Fruit fly (Drosophila melanogaster) whole organism, prepupa: Measurements from ENCODE around the gene cana.
A peak's percentile ranks its signal among the peaks of the same experiment; 100 is the strongest.

ENCODE experiments used
- Blimp-1 ChIP-seq: fragments of 200-800 bp; sonication (Bioruptor generic); optimal IDR thresholded peaks from 3 replicates; lab custom pipeline; 2017; ENCODE audit warnings: missing biosample characterization, missing genetic modification characterization, mild to moderate bottlenecking, moderate library complexity, missing genetic modification reagents
- CG10669 ChIP-seq: fragments of 200-800 bp; sonication (Bioruptor generic); optimal IDR thresholded peaks from 3 replicates; lab custom pipeline; 2018; ENCODE audit warnings: missing biosample characterization, mild to moderate bottlenecking, missing genetic modification characterization, moderate library complexity
- CG11294 ChIP-seq: fragments of 200-800 bp; sonication (Bioruptor generic); IDR thresholded peaks from 2 replicates; pipeline ENCODE4 v1.3.6; 2022; ENCODE audit warnings: missing biosample characterization, missing genetic modification characterization
- CG11762 ChIP-seq: fragments of 200-800 bp; sonication (Bioruptor generic); optimal IDR thresholded peaks from 3 replicates; lab custom pipeline; 2016; ENCODE audit warnings: missing biosample characterization, missing genetic modification characterization; ENCODE audit not compliant: insufficient read depth
- CG11902 ChIP-seq: fragments of 200-800 bp; sonication (Bioruptor generic); optimal IDR thresholded peaks from 3 replicates; lab custom pipeline; 2016; ENCODE audit warnings: missing biosample characterization, missing genetic modification characterization
- CG15336 ChIP-seq: fragments of 200-800 bp; sonication (Bioruptor generic); IDR thresholded peaks from 2 replicates; pipeline ENCODE4 v1.3.6; 2022; ENCODE audit warnings: missing biosample characterization, missing genetic modification characterization
- CG16779 ChIP-seq: fragments of 200-800 bp; sonication (Bioruptor generic); optimal IDR thresholded peaks from 3 replicates; lab custom pipeline; 2017; ENCODE audit warnings: missing biosample characterization, mild to moderate bottlenecking, missing genetic modification characterization
- CG31627 ChIP-seq: fragments of 200-800 bp; sonication (Bioruptor generic); optimal IDR thresholded peaks from 3 replicates; lab custom pipeline; 2016; ENCODE audit warnings: missing biosample characterization, missing genetic modification characterization
- CG34406 ChIP-seq: fragments of 200-800 bp; sonication (Bioruptor generic); optimal IDR thresholded peaks from 3 replicates; lab custom pipeline; 2016; ENCODE audit warnings: missing biosample characterization, missing genetic modification characterization
- CG3919 ChIP-seq: fragments of 200-800 bp; sonication (Bioruptor generic); optimal IDR thresholded peaks from 3 replicates; lab custom pipeline; 2016; ENCODE audit warnings: missing biosample characterization, missing genetic modification characterization
- CG4318 ChIP-seq: fragments of 200-800 bp; sonication (Bioruptor generic); optimal IDR thresholded peaks from 3 replicates; lab custom pipeline; 2017; ENCODE audit warnings: missing biosample characterization, mild to moderate bottlenecking, missing genetic modification characterization
- CG6163 ChIP-seq: fragments of 200-800 bp; sonication (Bioruptor generic); IDR thresholded peaks from 3 replicates; pipeline ENCODE4 v1.3.6; 2022; ENCODE audit warnings: missing biosample characterization, missing genetic modification characterization
- CG6276 ChIP-seq: fragments of 200-800 bp; sonication (Bioruptor generic); optimal IDR thresholded peaks from 2 replicates; lab custom pipeline; 2017; ENCODE audit warnings: missing biosample characterization, mild to moderate bottlenecking, missing genetic modification characterization
- CG6792 ChIP-seq: fragments of 200-800 bp; sonication (Bioruptor generic); optimal IDR thresholded peaks from 3 replicates; lab custom pipeline; 2016; ENCODE audit warnings: missing biosample characterization, missing genetic modification characterization
- CG7368 ChIP-seq: fragments of 200-800 bp; sonication (Bioruptor generic); optimal IDR thresholded peaks from 3 replicates; lab custom pipeline; 2016; ENCODE audit warnings: missing biosample characterization, missing genetic modification characterization
- CG8319 ChIP-seq: fragments of 200-800 bp; sonication (Bioruptor generic); optimal IDR thresholded peaks from 3 replicates; lab custom pipeline; 2016; ENCODE audit warnings: missing biosample characterization, missing genetic modification characterization
- CG8632 ChIP-seq: fragments of 200-800 bp; sonication (Bioruptor generic); optimal IDR thresholded peaks from 3 replicates; lab custom pipeline; 2016; ENCODE audit warnings: missing biosample characterization, missing genetic modification characterization
- CG9139 ChIP-seq: fragments of 200-800 bp; sonication (Bioruptor generic); optimal IDR thresholded peaks from 3 replicates; lab custom pipeline; 2017; ENCODE audit warnings: missing biosample characterization, mild to moderate bottlenecking, missing genetic modification characterization
- Eip75B ChIP-seq: fragments of 200-800 bp; sonication (Bioruptor generic); optimal IDR thresholded peaks from 3 replicates; lab custom pipeline; 2016; ENCODE audit warnings: missing biosample characterization, missing genetic modification characterization
- Eip78C ChIP-seq: fragments of 200-800 bp; sonication (Bioruptor generic); peaks from one replicate; lab custom pipeline; 2016; ENCODE audit warnings: missing biosample characterization, missing genetic modification characterization
- Eip93F ChIP-seq: fragments of 200-800 bp; sonication (Bioruptor generic); optimal IDR thresholded peaks from 2 replicates; lab custom pipeline; 2016; ENCODE audit warnings: missing biosample characterization, mild to moderate bottlenecking, missing genetic modification characterization
- Ets96B ChIP-seq: fragments of 200-800 bp; optimal IDR thresholded peaks from 2 replicates; lab custom pipeline; 2019; ENCODE audit warnings: missing biosample characterization, mild to moderate bottlenecking, missing genetic modification characterization, moderate library complexity
- Hr38 ChIP-seq: sonication (Bioruptor generic); optimal IDR thresholded peaks from 2 replicates; lab custom pipeline; 2016; ENCODE audit warnings: missing biosample characterization, missing genetic modification characterization
- Hr39 ChIP-seq: fragments of 200-800 bp; sonication (Bioruptor generic); optimal IDR thresholded peaks from 2 replicates; lab custom pipeline; 2016; ENCODE audit warnings: missing biosample characterization, missing genetic modification characterization
- Hr4 ChIP-seq: fragments of 200-800 bp; sonication (Bioruptor generic); optimal IDR thresholded peaks from 3 replicates; lab custom pipeline; 2016; ENCODE audit warnings: missing biosample characterization, missing genetic modification characterization
- Lpt ChIP-seq: fragments of 200-800 bp; sonication (Bioruptor generic); optimal IDR thresholded peaks from 3 replicates; lab custom pipeline; 2016; ENCODE audit warnings: missing biosample characterization, missing genetic modification characterization
- Met ChIP-seq: fragments of 200-800 bp; sonication (Bioruptor generic); optimal IDR thresholded peaks from 3 replicates; lab custom pipeline; 2016; ENCODE audit warnings: missing biosample characterization, missing genetic modification characterization
- OdsH ChIP-seq: fragments of 200-800 bp; sonication (Bioruptor generic); optimal IDR thresholded peaks from 3 replicates; lab custom pipeline; 2016; ENCODE audit warnings: missing biosample characterization, missing genetic modification characterization
- Smox ChIP-seq: fragments of 200-800 bp; sonication (Bioruptor generic); optimal IDR thresholded peaks from 3 replicates; lab custom pipeline; 2016; ENCODE audit warnings: missing biosample characterization, missing genetic modification characterization
- Sox102F ChIP-seq: fragments of 200-800 bp; sonication (Bioruptor generic); optimal IDR thresholded peaks from 2 replicates; lab custom pipeline; 2016; ENCODE audit warnings: missing biosample characterization, mild to moderate bottlenecking, missing genetic modification characterization
- Sox14 ChIP-seq: fragments of 200-800 bp; sonication (Bioruptor generic); optimal IDR thresholded peaks from 3 replicates; lab custom pipeline; 2016; ENCODE audit warnings: missing biosample characterization, missing genetic modification characterization
- Sox15 ChIP-seq: fragments of 200-800 bp; sonication (Bioruptor generic); optimal IDR thresholded peaks from 3 replicates; lab custom pipeline; 2016; ENCODE audit warnings: missing biosample characterization, missing genetic modification characterization
- achi ChIP-seq: fragments of 200-800 bp; sonication (Bioruptor generic); optimal IDR thresholded peaks from 3 replicates; lab custom pipeline; 2016; ENCODE audit warnings: missing biosample characterization, missing genetic modification characterization
- acj6 ChIP-seq: fragments of 200-800 bp; sonication (Bioruptor generic); optimal IDR thresholded peaks from 3 replicates; lab custom pipeline; 2016; ENCODE audit warnings: missing biosample characterization, missing genetic modification characterization
- dac ChIP-seq: fragments of 200-800 bp; sonication (Bioruptor generic); optimal IDR thresholded peaks from 2 replicates; lab custom pipeline; 2017; ENCODE audit warnings: missing biosample characterization, mild to moderate bottlenecking, missing genetic modification characterization
- esn ChIP-seq: fragments of 200-800 bp; sonication (Bioruptor generic); optimal IDR thresholded peaks from 2 replicates; lab custom pipeline; 2016; ENCODE audit warnings: missing biosample characterization, mild to moderate bottlenecking, missing genetic modification characterization, moderate library complexity
- fd59A ChIP-seq: fragments of 200-800 bp; sonication (Bioruptor generic); optimal IDR thresholded peaks from 2 replicates; lab custom pipeline; 2017; ENCODE audit warnings: missing biosample characterization, mild to moderate bottlenecking, missing genetic modification characterization, missing genetic modification reagents
- fd85E ChIP-seq: fragments of 200-800 bp; sonication (Bioruptor generic); optimal IDR thresholded peaks from 3 replicates; lab custom pipeline; 2016; ENCODE audit warnings: missing biosample characterization, missing genetic modification characterization
- fkh ChIP-seq: fragments of 200-800 bp; sonication (Bioruptor generic); optimal IDR thresholded peaks from 3 replicates; lab custom pipeline; 2017; ENCODE audit warnings: missing biosample characterization, mild to moderate bottlenecking, missing genetic modification characterization, moderate library complexity
- lz ChIP-seq: fragments of 200-800 bp; sonication (Bioruptor generic); optimal IDR thresholded peaks from 3 replicates; lab custom pipeline; 2016; ENCODE audit warnings: missing biosample characterization, missing genetic modification characterization
- net ChIP-seq: fragments of 200-800 bp; sonication (Bioruptor generic); optimal IDR thresholded peaks from 3 replicates; lab custom pipeline; 2016; ENCODE audit warnings: missing biosample characterization, missing genetic modification characterization
- pdm3 ChIP-seq: fragments of 200-800 bp; sonication (Bioruptor generic); optimal IDR thresholded peaks from 3 replicates; lab custom pipeline; 2016; ENCODE audit warnings: missing biosample characterization, missing genetic modification characterization
- spab ChIP-seq: fragments of 200-800 bp; sonication (Bioruptor generic); optimal IDR thresholded peaks from 2 replicates; lab custom pipeline; 2017; ENCODE audit warnings: missing biosample characterization, mild to moderate bottlenecking, missing genetic modification characterization, missing genetic modification reagents
- ss ChIP-seq, 2 experiments: fragments of 200-800 bp; sonication (Bioruptor generic); optimal IDR thresholded peaks; 2 replicates in 1 of 2; 3 replicates in 1 of 2; lab custom pipeline; 2017 to 2018; ENCODE audit warnings: mild to moderate bottlenecking in 2 of 2, missing biosample characterization in 2 of 2, missing genetic modification characterization in 2 of 2, moderate library complexity in 1 of 2
- vri ChIP-seq: fragments of 200-800 bp; sonication (Bioruptor generic); optimal IDR thresholded peaks from 3 replicates; lab custom pipeline; 2016; ENCODE audit warnings: missing biosample characterization, mild to moderate bottlenecking, missing genetic modification characterization

cana gene

dm6 chr2L:11307072-11307471 lies 37.5 kb downstream of the cana start (continued):
- peak; percentile 45 for TF ChIP-seq OdsH
- TF ChIP-seq fkh (GFP tag; lab: Kevin White, UChicago): no peak
- TF ChIP-seq CG9139: no peak
- peak; percentile 33 for TF ChIP-seq achi (GFP tag; lab: Kevin White, UChicago)
- TF ChIP-seq CG10669 (GFP tag; lab: Kevin White, UChicago): no peak
- TF ChIP-seq spab (GFP tag; lab: Kevin White, UChicago): peak; percentile 8
- no peak for TF ChIP-seq vri
- TF ChIP-seq CG8319: no peak
- TF ChIP-seq CG6276 (GFP tag; lab: Kevin White, UChicago): no peak
- no peak for TF ChIP-seq Lpt (GFP tag; lab: Kevin White, UChicago)
- no peak for TF ChIP-seq lz (GFP tag; lab: Kevin White, UChicago)
- TF ChIP-seq Blimp-1 (GFP tag; lab: Kevin White, UChicago): no peak
- TF ChIP-seq CG34406: peak; percentile 35
- peak; percentile 36 for TF ChIP-seq fd59A (GFP tag; lab: Kevin White, UChicago)
- TF ChIP-seq Hr39: no peak
- no peak for TF ChIP-seq ss (GFP tag; optimal IDR thresholded peaks at IDR 0.05; lab: Kevin White, UChicago)
- TF ChIP-seq, all 60 proteins: peak for 18

DNA sequence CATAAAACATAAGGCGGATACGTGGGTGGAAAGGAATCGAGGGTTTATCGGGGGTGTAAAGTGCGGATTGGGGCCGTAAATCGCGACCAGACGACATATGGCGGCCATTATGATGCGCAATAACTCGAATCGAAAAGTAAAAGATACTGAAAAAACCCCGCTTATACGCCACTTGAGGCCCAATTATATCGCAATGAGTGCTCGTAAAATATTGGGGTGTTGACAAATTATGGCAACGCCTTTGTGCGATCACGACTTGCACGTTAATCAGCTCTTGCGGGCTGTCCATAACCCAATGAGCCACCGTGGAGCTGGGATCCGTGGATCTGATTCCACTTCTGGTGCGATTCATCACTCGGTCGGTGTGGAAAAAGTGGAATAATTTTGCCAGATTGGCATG lies 40.2 kb downstream of the cana start:
- TF ChIP-seq OdsH (no peak), CG3919 (GFP tag; lab: Kevin White, UChicago) (no peak), Sox102F (GFP tag; lab: Kevin White, UChicago) (no peak), achi (GFP tag; lab: Kevin White, UChicago) (no peak), CG7368 (GFP tag; lab: Kevin White, UChicago) (no peak), Hr39 (no peak), Ets96B (tag; lab: Kevin White, UChicago) (no peak), Hr38 (no peak), CG34406 (no peak), CG11294 (GFP tag; lab: Robert Waterston, UW) (no peak), acj6 (no peak), fkh (GFP tag; lab: Kevin White, UChicago) (no peak), Eip78C (GFP tag; lab: Kevin White, UChicago) (no peak), Met (GFP tag; lab: Kevin White, UChicago) (no peak)

DNA sequence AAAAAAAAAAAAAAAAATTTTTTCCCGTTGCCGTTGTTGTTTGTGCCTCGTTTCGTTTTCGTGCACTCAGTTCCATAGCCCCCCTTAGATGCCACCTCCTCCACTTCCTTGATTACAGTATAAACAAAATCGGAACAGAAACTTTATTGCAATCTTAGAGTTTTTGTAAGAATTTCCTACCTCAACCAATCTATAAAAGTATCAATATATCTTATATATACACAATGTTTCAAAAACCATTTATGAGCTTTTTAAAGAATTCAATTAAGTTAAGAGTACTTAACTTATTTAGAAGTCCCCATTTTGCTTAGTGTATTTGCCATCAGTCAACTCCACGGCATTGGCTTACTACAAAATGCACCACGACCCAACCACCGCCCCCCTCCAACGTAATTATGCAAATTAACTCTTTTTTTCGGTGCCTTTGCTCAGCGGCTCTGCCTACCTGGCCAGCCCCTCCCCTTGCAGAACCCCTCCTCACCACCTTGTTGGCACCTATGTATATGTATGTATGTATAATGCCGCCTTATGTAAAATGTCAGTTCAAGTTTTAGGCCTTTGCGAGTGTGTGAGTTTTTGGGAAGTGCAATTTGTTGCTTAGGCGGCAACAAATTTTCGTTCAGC lies 48.2 kb downstream of the cana start:
- TF ChIP-seq pdm3 (GFP tag; lab: Kevin White, UChicago): no peak
- no peak for TF ChIP-seq vri
- TF ChIP-seq Sox15 (GFP tag; lab: Kevin White, UChicago): no peak
- no peak for TF ChIP-seq CG16779 (tag; lab: Kevin White, UChicago)
- TF ChIP-seq CG6792 (GFP tag; lab: Kevin White, UChicago): no peak
- TF ChIP-seq Hr4 (GFP tag; lab: Kevin White, UChicago): peak; percentile 18
- TF ChIP-seq acj6: no peak
- no peak for TF ChIP-seq Smox (GFP tag; lab: Kevin White, UChicago)
- TF ChIP-seq CG11294 (GFP tag; lab: Robert Waterston, UW): no peak
- TF ChIP-seq Sox14 (GFP tag; lab: Kevin White, UChicago): no peak
- no peak for TF ChIP-seq Ets96B (tag; lab: Kevin White, UChicago)
- TF ChIP-seq spab (GFP tag; lab: Kevin White, UChicago): no peak
- no peak for TF ChIP-seq achi (GFP tag; lab: Kevin White, UChicago)
- TF ChIP-seq dac (GFP tag; lab: Kevin White, UChicago): no peak
- TF ChIP-seq lz (GFP tag; lab: Kevin White, UChicago): no peak
- TF ChIP-seq fd59A (GFP tag; lab: Kevin White, UChicago): no peak
- no peak for TF ChIP-seq CG15336 (GFP tag; lab: Robert Waterston, UW)
- TF ChIP-seq CG4318 (GFP tag; lab: Kevin White, UChicago): no peak
- TF ChIP-seq Lpt (GFP tag; lab: Kevin White, UChicago): no peak
- TF ChIP-seq CG6163 (GFP tag; lab: Robert Waterston, UW): peak; percentile 24; the same call in 1 of the 3 replicates
- TF ChIP-seq CG31627 (GFP tag; lab: Kevin White, UChicago): no peak
- no peak for TF ChIP-seq CG9139
- TF ChIP-seq CG11762: no peak
- TF ChIP-seq Hr39: no peak
- TF ChIP-seq Hr38: no peak
- TF ChIP-seq CG11902 (GFP tag; lab: Kevin White, UChicago): no peak
- TF ChIP-seq Eip78C (GFP tag; lab: Kevin White, UChicago): peak; percentile 66
- TF ChIP-seq net (GFP tag; lab: Kevin White, UChicago): no peak
- peak; percentile 2 for TF ChIP-seq OdsH
- TF ChIP-seq esn (GFP tag; lab: Kevin White, UChicago): no peak
- TF ChIP-seq Eip75B (GFP tag; lab: Kevin White, UChicago): no peak
- no peak for TF ChIP-seq CG8319
- TF ChIP-seq Blimp-1 (GFP tag; lab: Kevin White, UChicago): no peak
- TF ChIP-seq CG6276 (GFP tag; lab: Kevin White, UChicago): no peak
- TF ChIP-seq fd85E (GFP tag; lab: Kevin White, UChicago): no peak
- TF ChIP-seq Eip93F (GFP tag; lab: Kevin White, UChicago): no peak
- TF ChIP-seq Met (GFP tag; lab: Kevin White, UChicago): peak; percentile 11
- no peak for TF ChIP-seq CG8632 (GFP tag; lab: Kevin White, UChicago)
